Worm (Caenorhabditis elegans) whole organism, L3 larva: ENCODE measurements around the gene ech-8.
A peak's percentile ranks its signal among the peaks of the same experiment; 100 is the strongest.

Source experiments
- R02D3.7 ChIP-seq: fragments of 150-350 bp; optimal IDR thresholded peaks from 2 replicates; lab custom pipeline; 2014; ENCODE audit warnings: missing biosample characterization, missing genetic modification characterization
- ZK546.5 ChIP-seq: sonication (generic microtip); optimal IDR thresholded peaks from 2 replicates; lab custom pipeline; 2017; ENCODE audit warnings: missing biosample characterization, missing genetic modification characterization
- aly-2 ChIP-seq: fragments of 150-350 bp; optimal IDR thresholded peaks from 2 replicates; lab custom pipeline; 2014; ENCODE audit warnings: missing biosample characterization, missing genetic modification characterization
- ceh-16 ChIP-seq: sonication (generic microtip); optimal IDR thresholded peaks from 2 replicates; lab custom pipeline; 2017; ENCODE audit warnings: missing biosample characterization, missing genetic modification characterization
- ceh-28 ChIP-seq: fragments of 150-350 bp; optimal IDR thresholded peaks from 2 replicates; lab custom pipeline; 2014; ENCODE audit warnings: missing biosample characterization, missing genetic modification reagents, missing genetic modification characterization
- ceh-82 ChIP-seq: fragments of 150-350 bp; optimal IDR thresholded peaks from 2 replicates; lab custom pipeline; 2014; ENCODE audit warnings: missing biosample characterization, missing genetic modification characterization
- egl-27 ChIP-seq: sonication (generic microtip); optimal IDR thresholded peaks from 4 replicates; lab custom pipeline; 2017; ENCODE audit warnings: missing biosample characterization, missing genetic modification reagents, missing genetic modification characterization
- egl-5 ChIP-seq: fragments of 150-350 bp; optimal IDR thresholded peaks from 2 replicates; lab custom pipeline; 2017; ENCODE audit warnings: missing biosample characterization, missing genetic modification reagents, missing genetic modification characterization, inconsistent platforms
- elt-1 ChIP-seq: fragments of 150-350 bp; optimal IDR thresholded peaks from 2 replicates; lab custom pipeline; 2014; ENCODE audit warnings: missing biosample characterization, missing genetic modification characterization
- elt-2 ChIP-seq: sonication (generic microtip); optimal IDR thresholded peaks from 2 replicates; lab custom pipeline; 2016; ENCODE audit warnings: missing genetic modification reagents, mild to moderate bottlenecking, missing genetic modification characterization, missing compliant biosample characterization
- elt-3 ChIP-seq, 3 experiments: fragments of 150-350 bp in 1 of 3; sonication (generic microtip) in 2 of 3; optimal IDR thresholded peaks; 2 replicates in 2 of 3; 4 replicates in 1 of 3; lab custom pipeline; 2014 to 2017; ENCODE audit warnings: missing biosample characterization in 3 of 3, missing genetic modification characterization in 3 of 3
- eor-1 ChIP-seq, 2 experiments: fragments of 150-350 bp; optimal IDR thresholded peaks; 2 replicates each; lab custom pipeline; 2014 to 2018; ENCODE audit warnings: missing biosample characterization in 2 of 2, missing genetic modification characterization in 2 of 2
- fkh-2 ChIP-seq: fragments of 150-350 bp; optimal IDR thresholded peaks from 2 replicates; lab custom pipeline; 2014; ENCODE audit warnings: missing biosample characterization, missing genetic modification reagents, missing genetic modification characterization
- fos-1 ChIP-seq: fragments of 150-350 bp; optimal IDR thresholded peaks from 2 replicates; lab custom pipeline; 2014; ENCODE audit warnings: missing biosample characterization, missing genetic modification characterization
- hmg-11 ChIP-seq: sonication (generic microtip); optimal IDR thresholded peaks from 2 replicates; lab custom pipeline; 2016; ENCODE audit warnings: missing genetic modification characterization, missing compliant biosample characterization
- jun-1 ChIP-seq: fragments of 150-350 bp; optimal IDR thresholded peaks from 2 replicates; lab custom pipeline; 2014; ENCODE audit warnings: missing biosample characterization, missing genetic modification reagents, missing genetic modification characterization
- lin-39 ChIP-seq: fragments of 150-350 bp; optimal IDR thresholded peaks from 2 replicates; lab custom pipeline; 2018; ENCODE audit warnings: missing biosample characterization, missing genetic modification reagents, missing genetic modification characterization
- lsy-12 ChIP-seq: sonication (generic microtip); optimal IDR thresholded peaks from 2 replicates; lab custom pipeline; 2016; ENCODE audit warnings: mild to moderate bottlenecking, missing genetic modification characterization, missing compliant biosample characterization
- mdl-1 ChIP-seq: fragments of 150-350 bp; optimal IDR thresholded peaks from 2 replicates; lab custom pipeline; 2014; ENCODE audit warnings: missing biosample characterization, missing genetic modification characterization
- mml-1 ChIP-seq: fragments of 150-350 bp; sonication (generic microtip); optimal IDR thresholded peaks from 3 replicates; lab custom pipeline; 2014; ENCODE audit warnings: missing biosample characterization, missing genetic modification characterization
- nfya-1 ChIP-seq: sonication (generic microtip); optimal IDR thresholded peaks from 2 replicates; lab custom pipeline; 2017; ENCODE audit warnings: missing genetic modification characterization, mild to moderate bottlenecking, missing compliant biosample characterization, antibody characterized with exemption, moderate library complexity; ENCODE audit not compliant: insufficient read depth
- nhr-11 ChIP-seq: fragments of 150-350 bp; optimal IDR thresholded peaks from 2 replicates; lab custom pipeline; 2014; ENCODE audit warnings: missing biosample characterization, missing genetic modification characterization
- nhr-12 ChIP-seq: fragments of 150-350 bp; optimal IDR thresholded peaks from 2 replicates; lab custom pipeline; 2014; ENCODE audit warnings: missing biosample characterization, missing genetic modification characterization
- nhr-23 ChIP-seq: fragments of 150-350 bp; optimal IDR thresholded peaks from 2 replicates; lab custom pipeline; 2014; ENCODE audit warnings: missing biosample characterization, missing genetic modification reagents, missing genetic modification characterization
- nhr-237 ChIP-seq: fragments of 150-350 bp; optimal IDR thresholded peaks from 2 replicates; lab custom pipeline; 2014; ENCODE audit warnings: missing biosample characterization, missing genetic modification characterization
- nhr-25 ChIP-seq: sonication (generic microtip); optimal IDR thresholded peaks from 2 replicates; lab custom pipeline; 2017; ENCODE audit warnings: missing biosample characterization, missing genetic modification characterization
- nhr-43 ChIP-seq: sonication (generic microtip); optimal IDR thresholded peaks from 2 replicates; lab custom pipeline; 2016; ENCODE audit warnings: mild to moderate bottlenecking, missing genetic modification characterization, missing compliant biosample characterization; ENCODE audit not compliant: poor library complexity, severe bottlenecking
- nhr-76 ChIP-seq: fragments of 150-350 bp; sonication (generic microtip); optimal IDR thresholded peaks from 5 replicates; lab custom pipeline; 2014; ENCODE audit warnings: missing biosample characterization, missing genetic modification characterization
- nhr-77 ChIP-seq: fragments of 150-350 bp; optimal IDR thresholded peaks from 2 replicates; lab custom pipeline; 2014; ENCODE audit warnings: missing biosample characterization, missing genetic modification characterization
- pha-4 ChIP-seq: fragments of 150-350 bp; optimal IDR thresholded peaks from 2 replicates; lab custom pipeline; 2014; ENCODE audit warnings: missing biosample characterization, missing genetic modification reagents, missing genetic modification characterization
- pqm-1 ChIP-seq: fragments of 150-350 bp; optimal IDR thresholded peaks from 2 replicates; lab custom pipeline; 2017; ENCODE audit warnings: missing biosample characterization, missing genetic modification characterization, inconsistent platforms
- skn-1 ChIP-seq: fragments of 150-350 bp; optimal IDR thresholded peaks from 2 replicates; lab custom pipeline; 2014; ENCODE audit warnings: missing biosample characterization, missing genetic modification characterization
- snpc-4 ChIP-seq: fragments of 150-350 bp; optimal IDR thresholded peaks from 2 replicates; lab custom pipeline; 2014; ENCODE audit warnings: missing biosample characterization, missing genetic modification characterization
- tbx-2 ChIP-seq: sonication (generic microtip); optimal IDR thresholded peaks from 2 replicates; lab custom pipeline; 2016; ENCODE audit warnings: mild to moderate bottlenecking, missing genetic modification characterization, missing compliant biosample characterization
- unc-39 ChIP-seq: sonication (generic microtip); optimal IDR thresholded peaks from 4 replicates; lab custom pipeline; 2017; ENCODE audit warnings: missing biosample characterization, missing genetic modification characterization
- unc-62 ChIP-seq: fragments of 150-350 bp; sonication (generic microtip); optimal IDR thresholded peaks from 4 replicates; lab custom pipeline; 2014; ENCODE audit warnings: missing biosample characterization, missing genetic modification reagents, missing genetic modification characterization
- zag-1 ChIP-seq: fragments of 150-350 bp; optimal IDR thresholded peaks from 2 replicates; lab custom pipeline; 2014; ENCODE audit warnings: missing biosample characterization, missing genetic modification characterization
- ztf-11 ChIP-seq: fragments of 150-350 bp; optimal IDR thresholded peaks from 2 replicates; lab custom pipeline; 2014; ENCODE audit warnings: missing biosample characterization, missing genetic modification characterization
- ztf-4 ChIP-seq: fragments of 150-350 bp; optimal IDR thresholded peaks from 2 replicates; lab custom pipeline; 2014; ENCODE audit warnings: missing biosample characterization, missing genetic modification characterization

Gene ech-8

ce11 chrIV:10269137-10269933 lies 30.4 kb upstream of the ech-8 start, which contains the start of the genes nspd-7 and Y43C5A.2:
Gene nspd-7 (minus strand): TSS chrIV:10269187.
Gene Y43C5A.2 (plus strand): TSS chrIV:10269883.
- TF ChIP-seq pqm-1 (tag; lab: Kevin White, UChicago) (peak; percentile 34), jun-1 (tag; lab: Kevin White, UChicago) (no peak), nhr-25 (no peak), elt-2 (peak; percentile 69), nhr-23 (no peak), lin-39 (no peak), nfya-1 (no peak), snpc-4 (no peak), ceh-28 (tag; lab: Kevin White, UChicago) (no peak), aly-2 (tag; lab: Kevin White, UChicago) (no peak), elt-1 (tag; lab: Kevin White, UChicago) (no peak), pha-4 (peak; percentile 22), skn-1 (tag; lab: Kevin White, UChicago) (no peak), nhr-77 (tag; lab: Kevin White, UChicago) (no peak), lsy-12 (tag; lab: Kevin White, UChicago) (no peak), ceh-16 (tag; lab: Kevin White, UChicago) (no peak)

ce11 chrIV:10261061-10261460 lies 22.1 kb upstream of the ech-8 start:
- TF ChIP-seq pha-4 (no peak), snpc-4 (no peak), elt-3 (tag; optimal IDR thresholded peaks at IDR 0.05; lab: Kevin White, UChicago) (peak in 2 of 3 experiments; percentile 79 to 95), pqm-1 (tag; lab: Kevin White, UChicago) (no peak), tbx-2 (tag; lab: Kevin White, UChicago) (no peak), ceh-82 (no peak), nhr-23 (peak; percentile 88), zag-1 (tag; lab: Kevin White, UChicago) (no peak), nhr-43 (tag; lab: Kevin White, UChicago) (peak; percentile 17), fos-1 (tag; lab: Kevin White, UChicago) (no peak), elt-1 (tag; lab: Kevin White, UChicago) (peak; percentile 92), egl-5 (tag; lab: Kevin White, UChicago) (no peak)

DNA sequence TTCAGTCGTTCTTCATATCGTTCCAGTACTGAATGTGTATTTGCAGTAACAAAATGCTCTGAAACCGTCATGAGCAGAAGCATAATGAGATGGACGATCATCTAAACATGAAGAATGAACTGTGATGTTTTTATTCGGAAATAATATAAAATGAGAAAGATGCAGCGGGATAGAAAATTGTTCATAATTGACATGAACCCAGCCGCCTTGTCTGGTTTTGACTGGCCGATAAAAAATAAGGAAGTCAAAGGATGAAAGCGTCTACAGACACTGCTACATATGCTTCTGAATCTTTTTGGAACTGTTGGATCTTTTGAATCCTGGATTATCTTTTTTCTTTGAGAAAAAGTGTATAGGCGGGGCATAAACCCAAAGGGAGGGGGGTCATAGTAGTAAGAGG lies 20.6 kb upstream of the ech-8 start, which contains the start of gene F01G10.9:
F01G10.9 (minus strand) TSS at position 101 of the 400 bp plus-strand sequence.
- TF ChIP-seq ztf-11 (tag; lab: Kevin White, UChicago) (no peak), ceh-82 (no peak), unc-62 (no peak), pha-4 (no peak), nhr-12 (tag; lab: Kevin White, UChicago) (no peak), egl-27 (no peak), eor-1 (tag; optimal IDR thresholded peaks at IDR 0.05; lab: Kevin White, UChicago) (no peak), nfya-1 (no peak), pqm-1 (tag; lab: Kevin White, UChicago) (no peak), mdl-1 (no peak), nhr-76 (tag; lab: Kevin White, UChicago) (no peak), R02D3.7 (tag; lab: Kevin White, UChicago) (no peak), nhr-43 (tag; lab: Kevin White, UChicago) (no peak), jun-1 (tag; lab: Kevin White, UChicago) (no peak), aly-2 (tag; lab: Kevin White, UChicago) (no peak), mml-1 (tag; lab: Kevin White, UChicago) (no peak), lin-39 (no peak), elt-3 (tag; optimal IDR thresholded peaks at IDR 0.05; lab: Kevin White, UChicago) (no peak), ZK546.5 (tag; lab: Kevin White, UChicago) (no peak), zag-1 (tag; lab: Kevin White, UChicago) (no peak)

- no peak for TF ChIP-seq unc-62
- TF ChIP-seq ztf-4 = no peak
- TF ChIP-seq egl-27 = no peak
- no peak for TF ChIP-seq nhr-77 (tag; lab: Kevin White, UChicago)
- TF ChIP-seq nhr-237 (tag; lab: Kevin White, UChicago) = no peak
- TF ChIP-seq ZK546.5 (tag; lab: Kevin White, UChicago) = no peak
- no peak for TF ChIP-seq unc-39 (tag; lab: Kevin White, UChicago)
- TF ChIP-seq elt-1 (tag; lab: Kevin White, UChicago) = peak; percentile 68
- TF ChIP-seq nhr-11 (tag; lab: Kevin White, UChicago) = no peak
- no peak for TF ChIP-seq nhr-76 (tag; lab: Kevin White, UChicago)
- TF ChIP-seq lin-39 = no peak
- peak; percentile 12 for TF ChIP-seq pqm-1 (tag; lab: Kevin White, UChicago)
- TF ChIP-seq hmg-11 = no peak
- TF ChIP-seq elt-2 = peak; percentile 59
- TF ChIP-seq nfya-1 = no peak
- TF ChIP-seq fkh-2 (tag; lab: Kevin White, UChicago) = no peak
- peak in 1 of 2 experiments; percentile 30 for TF ChIP-seq eor-1 (tag; optimal IDR thresholded peaks at IDR 0.05; lab: Kevin White, UChicago)
- TF ChIP-seq nhr-25 = peak; percentile 36
- TF ChIP-seq egl-5 (tag; lab: Kevin White, UChicago) = no peak
- no peak for TF ChIP-seq aly-2 (tag; lab: Kevin White, UChicago)
- TF ChIP-seq jun-1 (tag; lab: Kevin White, UChicago) = peak; percentile 32
Measured at ce11 chrIV:10252886-10253639, 14.1 kb upstream of the ech-8 start.
